Worm (Caenorhabditis elegans): ENCODE data around the gene osm-7.
A peak's percentile ranks its signal among the peaks of the same experiment; 100 is the strongest.

osm-7 gene

DNA sequence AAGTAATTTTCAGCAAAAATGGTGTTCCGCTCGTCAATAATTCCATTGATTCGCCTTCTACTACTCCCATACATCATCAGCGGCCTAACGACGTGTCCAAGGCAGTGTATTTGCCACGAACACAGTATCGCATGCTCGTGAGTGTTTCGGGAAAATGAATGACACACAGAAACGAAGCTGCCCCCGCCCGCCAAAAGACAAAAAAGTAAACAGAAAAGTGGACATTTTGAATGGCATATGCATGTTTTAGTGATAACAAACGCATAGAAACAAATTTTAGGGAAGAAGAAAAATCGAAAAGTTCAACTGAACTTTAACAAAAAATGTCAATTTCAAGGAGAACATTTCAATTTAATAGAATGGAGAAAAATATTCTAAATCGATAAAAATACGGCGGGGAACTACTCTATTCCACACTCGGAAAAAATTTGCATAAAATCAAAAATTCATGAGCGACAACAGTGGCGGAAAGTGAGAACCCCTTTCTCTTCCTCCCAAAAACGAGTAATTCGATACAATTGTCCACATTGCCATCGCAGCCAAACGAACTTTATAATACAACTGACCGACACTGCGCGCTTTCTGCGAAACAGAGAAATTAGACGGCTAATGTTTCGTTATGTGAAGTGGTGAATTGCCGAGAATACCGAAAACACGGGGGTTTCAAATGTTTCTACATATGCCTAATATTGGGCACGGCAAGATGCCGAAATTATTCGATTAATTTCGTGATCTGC is 47.3 kb upstream of the osm-7 start (continued):
- TF ChIP-seq Y53F4B.3 (GFP tag; IDR thresholded peaks at IDR 0.05) = no peak
- TF ChIP-seq efl-1 (GFP tag; optimal IDR thresholded peaks at IDR 0.05) = no peak
- no peak for TF ChIP-seq K12H6.12 (tag; optimal IDR thresholded peaks at IDR 0.05)
- no peak for TF ChIP-seq ets-4 (GFP tag; optimal IDR thresholded peaks at IDR 0.05)
- no peak for TF ChIP-seq nhr-120 (GFP tag; IDR thresholded peaks at IDR 0.05)
- TF ChIP-seq madf-3 (GFP tag; IDR thresholded peaks at IDR 0.05) = no peak
- peak; percentile 36 for TF ChIP-seq pha-4 (tag; optimal IDR thresholded peaks at IDR 0.05)
- TF ChIP-seq nfyb-1 (GFP tag; IDR thresholded peaks at IDR 0.05) = no peak
- TF ChIP-seq madf-6 (GFP tag; IDR thresholded peaks at IDR 0.05) = no peak
- TF ChIP-seq ztf-6 (GFP tag; IDR thresholded peaks at IDR 0.05) = no peak
- no peak for TF ChIP-seq nfya-1 (tag; optimal IDR thresholded peaks at IDR 0.05; ENCODE audit: borderline replicate concordance, insufficient read depth)
- peak; percentile 17 for TF ChIP-seq unc-62 (GFP tag; optimal IDR thresholded peaks at IDR 0.05)
- TF ChIP-seq unc-130 (GFP tag; optimal IDR thresholded peaks at IDR 0.05) = no peak
- no peak for TF ChIP-seq pbrm-1 (GFP tag; IDR thresholded peaks at IDR 0.05)
- TF ChIP-seq aptf-2 (GFP tag; conservative IDR thresholded peaks at IDR 0.05) = no peak
- TF ChIP-seq snpc-1.1 (tag; optimal IDR thresholded peaks at IDR 0.05; ENCODE audit: insufficient read depth) = no peak

DNA sequence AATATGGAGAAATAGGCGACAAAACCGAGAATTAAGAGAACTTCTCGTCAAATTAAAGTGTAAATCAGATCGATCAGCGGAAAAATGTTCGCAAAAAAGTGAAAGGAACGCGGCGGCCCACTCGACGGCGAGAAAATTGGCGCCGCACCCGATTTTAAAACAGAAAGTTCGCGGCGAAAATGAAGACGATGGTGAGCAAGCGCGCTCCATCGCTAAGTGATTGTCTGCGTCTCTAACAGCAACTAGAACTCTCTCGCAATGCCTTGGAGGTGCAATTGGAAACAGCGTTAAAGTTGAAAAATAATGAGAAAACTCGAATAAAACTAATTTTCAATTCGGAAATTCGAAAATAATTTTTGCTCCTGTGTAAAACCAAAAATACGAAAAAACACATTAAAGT is 46.0 kb upstream of the osm-7 start:
- TF ChIP-seq nfya-1 (tag; optimal IDR thresholded peaks at IDR 0.05; ENCODE audit: borderline replicate concordance, insufficient read depth) = no peak
- TF ChIP-seq hmg-1.2 (GFP tag; IDR thresholded peaks at IDR 0.05) = peak; percentile 97
- no peak for TF ChIP-seq Y53F4B.3 (GFP tag; IDR thresholded peaks at IDR 0.05)
- 0 out of 2 replicates have a peak, but pooled peaks have one; percentile 69 for TF ChIP-seq Y95B8A.8 (GFP tag; IDR thresholded peaks at IDR 0.05)
- TF ChIP-seq somi-1 (GFP tag; optimal IDR thresholded peaks at IDR 0.05) = no peak
- TF ChIP-seq Y79H2A.3 (GFP tag; conservative IDR thresholded peaks at IDR 0.05) = no peak
- TF ChIP-seq B0035.1 (tag; optimal IDR thresholded peaks at IDR 0.05) = no peak
- no peak for TF ChIP-seq aptf-2 (GFP tag; conservative IDR thresholded peaks at IDR 0.05)
- TF ChIP-seq attf-5 (GFP tag; optimal IDR thresholded peaks at IDR 0.05) = no peak
- TF ChIP-seq attf-3 (GFP tag; conservative IDR thresholded peaks at IDR 0.05) = no peak
- no peak for TF ChIP-seq F57C9.4 (tag; optimal IDR thresholded peaks at IDR 0.05)
- TF ChIP-seq zim-3 (tag; optimal IDR thresholded peaks at IDR 0.05) = no peak
- peak; percentile 20 for TF ChIP-seq F49E8.2 (tag; optimal IDR thresholded peaks at IDR 0.05; ENCODE audit: insufficient read depth)
- TF ChIP-seq ceh-40 (GFP tag; IDR thresholded peaks at IDR 0.05) = no peak
- TF ChIP-seq athp-1 (tag; optimal IDR thresholded peaks at IDR 0.05) = no peak
- TF ChIP-seq hsf-1 (GFP tag; IDR thresholded peaks at IDR 0.05) = peak; percentile 84
- no peak for TF ChIP-seq akir-1 (GFP tag; optimal IDR thresholded peaks at IDR 0.05)
- no peak for TF ChIP-seq F52B5.7 (tag; optimal IDR thresholded peaks at IDR 0.05)
- TF ChIP-seq dox-1 (GFP tag; IDR thresholded peaks at IDR 0.05) = peak; percentile 67
- TF ChIP-seq F23B12.7 (tag; optimal IDR thresholded peaks at IDR 0.05; ENCODE audit: insufficient read depth) = peak; percentile 6
- TF ChIP-seq pha-4 (tag; optimal IDR thresholded peaks at IDR 0.05) = no peak
- TF ChIP-seq nhr-27 (tag; optimal IDR thresholded peaks at IDR 0.05) = no peak
- no peak for TF ChIP-seq gei-17 (GFP tag; optimal IDR thresholded peaks at IDR 0.05)
- no peak for TF ChIP-seq ama-1 (optimal IDR thresholded peaks at IDR 0.05)
- no peak for TF ChIP-seq ama-1 (GFP tag; optimal IDR thresholded peaks at IDR 0.05)
- TF ChIP-seq tlf-1 (GFP tag; optimal IDR thresholded peaks at IDR 0.05) = peak; percentile 40
- no peak for TF ChIP-seq ztf-3 (GFP tag; optimal IDR thresholded peaks at IDR 0.05)
- no peak for TF ChIP-seq hmg-20 (GFP tag; IDR thresholded peaks at IDR 0.05)
- peak; percentile 14 for TF ChIP-seq snpc-3.4 (tag; optimal IDR thresholded peaks at IDR 0.05)
- TF ChIP-seq F10E7.11 (tag; optimal IDR thresholded peaks at IDR 0.05) = no peak
- TF ChIP-seq pbrm-1 (GFP tag; IDR thresholded peaks at IDR 0.05) = peak; percentile 71; the same call in 1 of the 2 replicates
- no peak for TF ChIP-seq egl-18 (GFP tag; IDR thresholded peaks at IDR 0.05)
- no peak for TF ChIP-seq F37B4.10 (GFP tag; IDR thresholded peaks at IDR 0.05)
- TF ChIP-seq lir-1 (GFP tag; conservative IDR thresholded peaks at IDR 0.05) = no peak
- TF ChIP-seq F57A8.1 (GFP tag; optimal IDR thresholded peaks at IDR 0.05) = no peak
